Fruit fly (Drosophila melanogaster) whole organism, embryonic: ENCODE measurements around the gene CG17612.
A peak's percentile ranks its signal among the peaks of the same experiment; 100 is the strongest.

Experiments used
- Adf1 ChIP-seq: fragments of 200-800 bp; sonication (Bioruptor generic); IDR thresholded peaks from 2 replicates; pipeline ENCODE4 v1.3.6; 2022; ENCODE audit warnings: missing biosample characterization, missing genetic modification characterization
- Aef1 ChIP-seq: fragments of 200-800 bp; sonication (Bioruptor generic); IDR thresholded peaks from 3 replicates; pipeline ENCODE4 v1.3.6; 2022; ENCODE audit warnings: missing biosample characterization, missing genetic modification characterization
- CG10321 ChIP-seq: fragments of 200-800 bp; sonication (Bioruptor generic); IDR thresholded peaks from 2 replicates; pipeline ENCODE4 v1.3.6; 2022; ENCODE audit warnings: missing biosample characterization, missing genetic modification characterization
- CG11696 ChIP-seq: fragments of 200-800 bp; sonication (Bioruptor generic); IDR thresholded peaks from 2 replicates; pipeline ENCODE4 v1.3.6; 2022; ENCODE audit warnings: missing biosample characterization, missing genetic modification characterization
- CG11723 ChIP-seq: fragments of 200-800 bp; sonication (Bioruptor generic); optimal IDR thresholded peaks from 2 replicates; lab custom pipeline; 2017; ENCODE audit warnings: missing biosample characterization, mild to moderate bottlenecking, missing genetic modification characterization
- CG12104 ChIP-seq: fragments of 200-800 bp; sonication (Bioruptor generic); optimal IDR thresholded peaks from 3 replicates; lab custom pipeline; 2016; ENCODE audit warnings: missing biosample characterization, missing genetic modification characterization
- CG14710 ChIP-seq: fragments of 200-800 bp; sonication (Bioruptor generic); optimal IDR thresholded peaks from 3 replicates; lab custom pipeline; 2019; ENCODE audit warnings: missing biosample characterization, mild to moderate bottlenecking, missing genetic modification characterization, moderate library complexity
- CG15269 ChIP-seq: fragments of 200-800 bp; sonication (Bioruptor generic); optimal IDR thresholded peaks from 2 replicates; lab custom pipeline; 2018; ENCODE audit warnings: missing biosample characterization, mild to moderate bottlenecking, missing genetic modification characterization, moderate library complexity
- CG17359 ChIP-seq: fragments of 200-800 bp; sonication (Bioruptor generic); optimal IDR thresholded peaks from 3 replicates; lab custom pipeline; 2018; ENCODE audit warnings: missing biosample characterization, mild to moderate bottlenecking, missing genetic modification characterization, moderate library complexity
- CG17612 ChIP-seq: fragments of 200-800 bp; sonication (Bioruptor generic); IDR thresholded peaks from 2 replicates; pipeline ENCODE4 v1.3.6; 2022; ENCODE audit warnings: missing biosample characterization, missing genetic modification characterization
- CG17829 ChIP-seq: fragments of 200-800 bp; optimal IDR thresholded peaks from 2 replicates; lab custom pipeline; 2019; ENCODE audit warnings: missing biosample characterization, mild to moderate bottlenecking, missing genetic modification characterization, moderate library complexity
- CG1832 ChIP-seq: fragments of 200-800 bp; sonication (Bioruptor generic); optimal IDR thresholded peaks from 2 replicates; lab custom pipeline; 2017; ENCODE audit warnings: missing biosample characterization, mild to moderate bottlenecking, missing genetic modification characterization, inconsistent platforms
- CG2678 ChIP-seq: fragments of 200-800 bp; sonication (Bioruptor generic); optimal IDR thresholded peaks from 3 replicates; lab custom pipeline; 2019; ENCODE audit warnings: missing biosample characterization, mild to moderate bottlenecking, missing genetic modification characterization, moderate library complexity
- CG3281 ChIP-seq: fragments of 200-800 bp; sonication (Bioruptor generic); optimal IDR thresholded peaks from 3 replicates; lab custom pipeline; 2017; ENCODE audit warnings: missing biosample characterization, mild to moderate bottlenecking, missing genetic modification characterization
- CG3838 ChIP-seq: fragments of 200-800 bp; sonication (Bioruptor generic); optimal IDR thresholded peaks from 3 replicates; lab custom pipeline; 2016; ENCODE audit warnings: missing biosample characterization, missing genetic modification characterization
- CG4424 ChIP-seq: fragments of 200-800 bp; sonication (Bioruptor generic); optimal IDR thresholded peaks from 3 replicates; lab custom pipeline; 2016; ENCODE audit warnings: missing biosample characterization, missing genetic modification characterization
- CG5180 ChIP-seq: fragments of 200-800 bp; sonication (Bioruptor generic); optimal IDR thresholded peaks from 3 replicates; lab custom pipeline; 2017; ENCODE audit warnings: missing biosample characterization, missing genetic modification characterization, mild to moderate bottlenecking, moderate library complexity, missing genetic modification reagents
- CG6765 ChIP-seq: fragments of 200-800 bp; sonication (Bioruptor generic); optimal IDR thresholded peaks from 3 replicates; lab custom pipeline; 2017; ENCODE audit warnings: missing biosample characterization, mild to moderate bottlenecking, missing genetic modification characterization
- CG7556 ChIP-seq: fragments of 200-800 bp; sonication (Bioruptor generic); optimal IDR thresholded peaks from 2 replicates; lab custom pipeline; 2017; ENCODE audit warnings: missing biosample characterization, mild to moderate bottlenecking, missing genetic modification characterization
- CG7987 ChIP-seq: fragments of 200-800 bp; sonication (Bioruptor generic); optimal IDR thresholded peaks from 2 replicates; lab custom pipeline; 2018; ENCODE audit warnings: missing biosample characterization, mild to moderate bottlenecking, missing genetic modification characterization, moderate library complexity
- CG9817 ChIP-seq: fragments of 200-800 bp; sonication (Bioruptor generic); optimal IDR thresholded peaks from 2 replicates; lab custom pipeline; 2018; ENCODE audit warnings: missing biosample characterization, mild to moderate bottlenecking, missing genetic modification characterization, moderate library complexity
- Camta ChIP-seq: fragments of 200-800 bp; sonication (Bioruptor generic); optimal IDR thresholded peaks from 2 replicates; lab custom pipeline; 2016; ENCODE audit warnings: missing biosample characterization, missing genetic modification characterization
- CkIIα-i1 ChIP-seq: fragments of 200-800 bp; sonication (Bioruptor generic); IDR thresholded peaks from 2 replicates; pipeline ENCODE4 v1.3.6; 2022; ENCODE audit warnings: missing biosample characterization, missing genetic modification characterization
- Drgx ChIP-seq: fragments of 200-800 bp; sonication (Bioruptor generic); IDR thresholded peaks from 2 replicates; pipeline ENCODE4 v1.3.6; 2022; ENCODE audit warnings: missing biosample characterization, missing genetic modification characterization
- E2f1 ChIP-seq: fragments of 200-800 bp; sonication (Bioruptor generic); IDR thresholded peaks from 2 replicates; pipeline ENCODE4 v1.3.6; 2022; ENCODE audit warnings: missing biosample characterization, missing genetic modification characterization
- E2f2 ChIP-seq: fragments of 200-800 bp; sonication (Bioruptor generic); IDR thresholded peaks from 2 replicates; pipeline ENCODE4 v1.3.6; 2022; ENCODE audit warnings: missing biosample characterization, missing genetic modification characterization
- Elba2 ChIP-seq: fragments of 200-800 bp; sonication (Bioruptor generic); optimal IDR thresholded peaks from 3 replicates; lab custom pipeline; 2016; ENCODE audit warnings: missing biosample characterization, missing genetic modification characterization
- HLH4C ChIP-seq: fragments of 200-800 bp; sonication (Bioruptor generic); IDR thresholded peaks from 3 replicates; pipeline ENCODE4 v1.3.6; 2022; ENCODE audit warnings: missing biosample characterization, missing genetic modification characterization; ENCODE audit not compliant: partially characterized antibody
- HmgZ ChIP-seq: fragments of 200-800 bp; sonication (Bioruptor generic); optimal IDR thresholded peaks from 2 replicates; lab custom pipeline; 2018; ENCODE audit warnings: missing biosample characterization, mild to moderate bottlenecking, missing genetic modification characterization
- Hr39 ChIP-seq: fragments of >200 bp; optimal IDR thresholded peaks from 2 replicates; lab custom pipeline; 2017
- Mad ChIP-seq: fragments of 200-800 bp; sonication (Bioruptor generic); optimal IDR thresholded peaks from 2 replicates; lab custom pipeline; 2016; ENCODE audit warnings: missing biosample characterization, missing genetic modification characterization
- NfI ChIP-seq: fragments of 200-800 bp; sonication (Bioruptor generic); optimal IDR thresholded peaks from 3 replicates; lab custom pipeline; 2018; ENCODE audit warnings: missing biosample characterization, mild to moderate bottlenecking, missing genetic modification characterization, moderate library complexity
- Oaz ChIP-seq: fragments of 200-800 bp; sonication (Bioruptor generic); IDR thresholded peaks from 2 replicates; pipeline ENCODE4 v1.3.6; 2022; ENCODE audit warnings: missing biosample characterization, missing genetic modification characterization
- Pdp1 ChIP-seq, 2 experiments: fragments of 200-800 bp; sonication (Bioruptor generic); optimal IDR thresholded peaks; 3 replicates each; lab custom pipeline; 2016; ENCODE audit warnings: missing biosample characterization in 2 of 2, missing genetic modification characterization in 2 of 2, mild to moderate bottlenecking in 1 of 2, moderate library complexity in 1 of 2
- Ptx1 ChIP-seq: fragments of 200-800 bp; sonication (Bioruptor generic); IDR thresholded peaks from 2 replicates; pipeline ENCODE4 v1.3.6; 2022; ENCODE audit warnings: missing biosample characterization, missing genetic modification characterization
- YL-1 ChIP-seq: fragments of 200-800 bp; sonication (Bioruptor generic); optimal IDR thresholded peaks from 3 replicates; lab custom pipeline; 2017; ENCODE audit warnings: missing biosample characterization, mild to moderate bottlenecking, missing genetic modification characterization
- cato ChIP-seq: fragments of 200-800 bp; sonication (Bioruptor generic); optimal IDR thresholded peaks from 2 replicates; lab custom pipeline; 2016; ENCODE audit warnings: missing biosample characterization, missing genetic modification characterization, borderline replicate concordance
- ci ChIP-seq: fragments of 200-800 bp; sonication (Bioruptor generic); IDR thresholded peaks from 3 replicates; pipeline ENCODE4 v1.3.6; 2022; ENCODE audit warnings: missing biosample characterization, missing genetic modification characterization
- croc ChIP-seq: fragments of 200-800 bp; sonication (Bioruptor generic); conservative IDR thresholded peaks from 3 replicates; pipeline ENCODE4 v1.3.6; 2022; ENCODE audit warnings: missing biosample characterization, missing genetic modification characterization
- dmrt11E ChIP-seq: fragments of 200-800 bp; sonication (Bioruptor generic); optimal IDR thresholded peaks from 3 replicates; lab custom pipeline; 2018; ENCODE audit warnings: missing biosample characterization, mild to moderate bottlenecking, missing genetic modification characterization, moderate library complexity
- ham ChIP-seq: fragments of 200-800 bp; sonication (Bioruptor generic); IDR thresholded peaks from 2 replicates; pipeline ENCODE4 v1.3.6; 2022; ENCODE audit warnings: missing biosample characterization, missing genetic modification characterization
- jing ChIP-seq: fragments of 200-800 bp; sonication (Bioruptor generic); optimal IDR thresholded peaks from 2 replicates; lab custom pipeline; 2018; ENCODE audit warnings: missing biosample characterization, mild to moderate bottlenecking, missing genetic modification characterization
- klu ChIP-seq: fragments of 200-800 bp; sonication (Bioruptor generic); IDR thresholded peaks from 2 replicates; pipeline ENCODE4 v1.3.6; 2022; ENCODE audit warnings: missing biosample characterization, missing genetic modification characterization
- org-1 ChIP-seq: fragments of 200-800 bp; sonication (Bioruptor generic); optimal IDR thresholded peaks from 2 replicates; lab custom pipeline; 2017; ENCODE audit warnings: missing biosample characterization, missing genetic modification characterization
- psq ChIP-seq: fragments of 200-800 bp; sonication (Bioruptor generic); optimal IDR thresholded peaks from 2 replicates; lab custom pipeline; 2017; ENCODE audit warnings: missing biosample characterization, missing genetic modification characterization
- ranshi ChIP-seq: fragments of 200-800 bp; sonication (Bioruptor generic); IDR thresholded peaks from 2 replicates; pipeline ENCODE4 v1.3.6; 2022; ENCODE audit warnings: missing biosample characterization, missing genetic modification characterization
- row ChIP-seq: fragments of 200-800 bp; sonication (Bioruptor generic); IDR thresholded peaks from 3 replicates; pipeline ENCODE4 v1.3.6; 2022; ENCODE audit warnings: missing biosample characterization, missing genetic modification characterization
- slp2 ChIP-seq: fragments of 200-800 bp; sonication (Bioruptor generic); optimal IDR thresholded peaks from 2 replicates; lab custom pipeline; 2016; ENCODE audit warnings: missing biosample characterization, missing genetic modification characterization
- stwl ChIP-seq: fragments of 200-800 bp; sonication (Bioruptor generic); optimal IDR thresholded peaks from 3 replicates; lab custom pipeline; 2018; ENCODE audit warnings: missing biosample characterization, mild to moderate bottlenecking, missing genetic modification characterization, moderate library complexity
- wdn ChIP-seq: fragments of 200-800 bp; sonication (Bioruptor generic); IDR thresholded peaks from 2 replicates; pipeline ENCODE4 v1.3.6; 2022; ENCODE audit warnings: missing biosample characterization, missing genetic modification characterization
- zfh2 ChIP-seq: fragments of 200-800 bp; sonication (Bioruptor generic); optimal IDR thresholded peaks from 2 replicates; lab custom pipeline; 2016; ENCODE audit warnings: missing biosample characterization, missing genetic modification characterization

The CG17612 gene

DNA sequence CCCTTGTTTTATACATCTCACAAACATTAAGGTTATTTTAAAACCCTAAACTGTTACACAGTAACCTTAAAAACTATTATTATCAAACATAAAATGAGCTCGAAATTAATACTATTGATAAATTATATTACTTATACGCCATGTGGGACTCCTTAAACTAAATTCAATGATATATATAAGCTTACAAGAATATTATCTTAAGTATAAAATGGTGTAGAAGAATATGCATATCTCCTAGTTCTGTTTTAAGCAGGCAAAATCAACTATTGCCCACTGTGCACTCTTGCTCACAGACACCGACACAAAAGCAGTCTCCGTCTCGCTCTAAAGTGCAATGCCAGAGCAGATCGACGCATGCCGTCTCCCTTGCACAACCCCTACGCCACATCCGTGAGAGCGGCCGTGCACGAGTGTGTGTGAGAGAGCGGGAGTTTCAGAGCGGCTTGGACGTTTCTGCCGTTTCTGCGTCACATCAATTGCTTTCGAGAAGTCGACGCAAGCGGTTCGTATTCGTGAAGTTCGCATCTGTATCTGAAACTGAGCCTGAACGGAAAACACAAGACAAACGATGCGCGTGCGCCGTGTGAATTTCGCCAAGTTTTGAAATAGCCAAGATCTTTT, 10.9 kb downstream of the CG17612 start (continued):
- TF ChIP-seq Hr39 (lab: Kevin White, UChicago) (no peak), CG11723 (GFP tag; lab: Kevin White, UChicago) (peak; percentile 43), ci (peak; percentile 68), CG10321 (GFP tag; lab: Robert Waterston, UW) (peak; percentile 81), Adf1 (GFP tag; lab: Robert Waterston, UW) (0 out of 2 replicates have a peak, but pooled peaks have one; percentile 25), Elba2 (peak; percentile 60), ham (GFP tag; lab: Robert Waterston, UW) (no peak), NfI (GFP tag; lab: Kevin White, UChicago) (peak; percentile 3), CG17359 (tag; lab: Kevin White, UChicago) (peak; percentile 46), CG3838 (GFP tag; lab: Kevin White, UChicago) (no peak), Mad (no peak), zfh2 (no peak), stwl (peak; percentile 15), Aef1 (GFP tag; lab: Robert Waterston, UW) (no peak), psq (GFP tag; lab: Kevin White, UChicago) (no peak), HmgZ (tag; lab: Kevin White, UChicago) (no peak), YL-1 (GFP tag; lab: Kevin White, UChicago) (peak; percentile 19), wdn (GFP tag; lab: Robert Waterston, UW) (no peak), CG11696 (GFP tag; lab: Robert Waterston, UW) (no peak), klu (GFP tag; lab: Robert Waterston, UW) (no peak), CG2678 (peak; percentile 76), Drgx (GFP tag; lab: Robert Waterston, UW) (no peak), ranshi (GFP tag; lab: Robert Waterston, UW) (no peak), CG17612 (GFP tag; lab: Robert Waterston, UW) (peak; percentile 27; the same call in 1 of the 2 replicates), CG12104 (peak; percentile 28), cato (GFP tag; lab: Kevin White, UChicago) (peak; percentile 24), CkIIα-i1 (GFP tag; lab: Robert Waterston, UW) (no peak), CG7987 (GFP tag; lab: Kevin White, UChicago) (no peak), CG14710 (tag; lab: Kevin White, UChicago) (peak; percentile 84), Ptx1 (GFP tag; lab: Robert Waterston, UW) (peak; percentile 56), E2f2 (peak; percentile 18; the same call in 1 of the 2 replicates), slp2 (no peak), CG7556 (GFP tag; lab: Kevin White, UChicago) (peak; percentile 75), row (GFP tag; lab: Robert Waterston, UW) (peak; percentile 84), jing (GFP tag; lab: Kevin White, UChicago) (no peak), Oaz (no peak), HLH4C (GFP tag; lab: Robert Waterston, UW) (peak; percentile 25; the same call in 1 of the 3 replicates), CG3281 (GFP tag; lab: Kevin White, UChicago) (no peak), CG15269 (tag; lab: Kevin White, UChicago) (peak; percentile 57), org-1 (GFP tag; lab: Kevin White, UChicago) (peak; percentile 50), Pdp1 (GFP tag; optimal IDR thresholded peaks at IDR 0.05; lab: Kevin White, UChicago) (no peak), CG6765 (GFP tag; lab: Kevin White, UChicago) (no peak), CG9817 (tag; lab: Kevin White, UChicago) (no peak), dmrt11E (tag; lab: Kevin White, UChicago) (peak; percentile 93), E2f1 (no peak; the same call in 1 of the 2 replicates), CG1832 (GFP tag; lab: Kevin White, UChicago) (peak; percentile 92), CG4424 (GFP tag; lab: Kevin White, UChicago) (peak; percentile 75), croc (GFP tag; lab: Robert Waterston, UW) (peak; percentile 52; the same call in 2 of the 3 replicates), Camta (GFP tag; lab: Kevin White, UChicago) (no peak), CG17829 (tag; lab: Kevin White, UChicago) (peak; percentile 89), CG5180 (GFP tag; lab: Kevin White, UChicago) (peak; percentile 53)
